Fruit fly (Drosophila melanogaster): Measurements from ENCODE around the gene CG9672.

Gene CG9672

dm6 chrX:16700070-16700469 is 6.6 kb downstream of the CG9672 start, which contains the start of gene CG9676:
Gene CG9676, minus strand, starts transcription at chrX:16700170.
- TF ChIP-seq EcR (GFP tag; optimal IDR thresholded peaks at IDR 0.05) (no peak), CG8478 (optimal IDR thresholded peaks at IDR 0.05) (no peak)

dm6 chrX:16697882-16698571 is 8.6 kb downstream of the CG9672 start:
- no peak for TF ChIP-seq psq (optimal IDR thresholded peaks at IDR 0.05)

dm6 chrX:16696614-16697519 is 9.8 kb downstream of the CG9672 start:
- TF ChIP-seq psq (optimal IDR thresholded peaks at IDR 0.05) (no peak), EcR (GFP tag; optimal IDR thresholded peaks at IDR 0.05) (no peak), Dll (optimal IDR thresholded peaks at IDR 0.05) (no peak), usp (GFP tag; optimal IDR thresholded peaks at IDR 0.05) (no peak), pan (optimal IDR thresholded peaks at IDR 0.05) (no peak), CG8478 (optimal IDR thresholded peaks at IDR 0.05) (no peak)

dm6 chrX:16695658-16696181 is 11.0 kb downstream of the CG9672 start, which contains the start of gene CG4678:
Gene CG4678, plus strand, starts transcription at chrX:16696131.
- TF ChIP-seq psq (optimal IDR thresholded peaks at IDR 0.05) = no peak
- no peak for TF ChIP-seq EcR (GFP tag; optimal IDR thresholded peaks at IDR 0.05)
- TF ChIP-seq CG8478 (optimal IDR thresholded peaks at IDR 0.05) = no peak
- TF ChIP-seq pan (optimal IDR thresholded peaks at IDR 0.05) = no peak
- TF ChIP-seq usp (GFP tag; optimal IDR thresholded peaks at IDR 0.05) = no peak
- no peak for TF ChIP-seq Dll (optimal IDR thresholded peaks at IDR 0.05)

DNA sequence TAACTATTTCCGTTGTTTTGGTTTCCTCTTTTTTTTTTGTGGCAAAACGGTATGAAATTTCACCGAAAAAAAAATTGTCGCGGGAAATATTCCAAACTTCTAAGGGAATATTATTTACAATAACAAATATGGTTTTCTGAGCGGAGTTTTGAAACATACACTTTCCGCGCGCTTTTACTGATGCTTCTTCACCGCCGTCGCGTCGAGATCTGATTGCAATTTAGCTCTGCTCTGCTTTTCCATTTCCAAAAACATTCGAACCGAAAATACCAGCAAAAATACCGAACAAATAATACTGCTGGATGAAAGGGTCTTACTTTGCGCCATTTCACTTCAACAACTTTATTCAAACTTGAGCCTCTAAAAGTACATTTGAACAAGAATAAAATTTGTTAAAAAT is 11.7 kb downstream of the CG9672 start, which contains the start of gene Septin4:
Gene Septin4 (minus strand): TSS at position 215 of the 400 bp plus-strand sequence.
- TF ChIP-seq usp (GFP tag; optimal IDR thresholded peaks at IDR 0.05) (no peak), Dll (optimal IDR thresholded peaks at IDR 0.05) (no peak), CG8478 (optimal IDR thresholded peaks at IDR 0.05) (no peak), pan (optimal IDR thresholded peaks at IDR 0.05) (no peak), EcR (GFP tag; optimal IDR thresholded peaks at IDR 0.05) (no peak), psq (optimal IDR thresholded peaks at IDR 0.05) (no peak)

DNA sequence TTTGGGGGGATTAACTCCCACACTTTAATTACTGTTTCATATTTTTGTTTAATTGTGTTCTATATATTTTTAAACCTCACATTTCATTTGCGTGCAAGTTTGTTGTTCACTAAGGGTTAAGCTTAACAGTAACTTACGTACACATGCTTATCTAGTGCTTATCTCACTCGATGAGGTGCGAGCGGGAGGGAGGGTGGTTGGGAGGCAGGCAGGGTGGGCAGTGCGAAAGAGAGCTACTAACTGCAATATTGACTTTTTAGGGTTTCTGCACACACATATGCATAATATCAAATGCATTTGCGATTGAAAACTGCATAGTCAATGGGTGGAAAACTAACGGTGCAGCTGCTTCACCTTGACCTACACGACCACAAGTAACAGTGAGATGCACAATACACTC is 12.2 kb downstream of the CG9672 start:
- TF ChIP-seq Dll (optimal IDR thresholded peaks at IDR 0.05) (no peak), CG8478 (optimal IDR thresholded peaks at IDR 0.05) (no peak), psq (optimal IDR thresholded peaks at IDR 0.05) (no peak), EcR (GFP tag; optimal IDR thresholded peaks at IDR 0.05) (no peak), pan (optimal IDR thresholded peaks at IDR 0.05) (no peak), usp (GFP tag; optimal IDR thresholded peaks at IDR 0.05) (no peak)

dm6 chrX:16693805-16694387 is 12.8 kb downstream of the CG9672 start:
- no peak for TF ChIP-seq pan (optimal IDR thresholded peaks at IDR 0.05)
- no peak for TF ChIP-seq usp (GFP tag; optimal IDR thresholded peaks at IDR 0.05)
- no peak for TF ChIP-seq CG8478 (optimal IDR thresholded peaks at IDR 0.05)
- no peak for TF ChIP-seq Dll (optimal IDR thresholded peaks at IDR 0.05)
- no peak for TF ChIP-seq psq (optimal IDR thresholded peaks at IDR 0.05)
- TF ChIP-seq EcR (GFP tag; optimal IDR thresholded peaks at IDR 0.05) = no peak

DNA sequence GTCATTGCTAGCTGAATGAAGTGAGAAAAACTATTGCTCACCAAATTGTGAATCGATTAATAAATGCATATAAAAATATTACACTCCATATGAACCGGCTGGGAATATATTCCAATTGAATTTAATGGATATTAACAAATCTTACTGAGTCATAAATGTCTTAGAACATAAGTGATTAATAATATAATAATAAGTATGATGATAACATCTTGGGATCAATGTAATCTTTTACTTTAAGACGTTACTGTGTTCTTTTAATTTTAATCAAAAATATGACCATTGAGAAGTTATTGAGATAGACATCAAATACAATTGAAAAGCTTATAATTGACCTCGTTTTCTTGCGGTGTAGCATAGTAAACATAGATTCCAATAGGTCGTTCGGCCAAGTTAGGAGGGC is 14.3 kb downstream of the CG9672 start:
- no peak for TF ChIP-seq pan (optimal IDR thresholded peaks at IDR 0.05)
- no peak for TF ChIP-seq CG8478 (optimal IDR thresholded peaks at IDR 0.05)
- no peak for TF ChIP-seq EcR (GFP tag; optimal IDR thresholded peaks at IDR 0.05)
- TF ChIP-seq usp (GFP tag; optimal IDR thresholded peaks at IDR 0.05) = no peak
- no peak for TF ChIP-seq Dll (optimal IDR thresholded peaks at IDR 0.05)
- TF ChIP-seq psq (optimal IDR thresholded peaks at IDR 0.05) = no peak

DNA sequence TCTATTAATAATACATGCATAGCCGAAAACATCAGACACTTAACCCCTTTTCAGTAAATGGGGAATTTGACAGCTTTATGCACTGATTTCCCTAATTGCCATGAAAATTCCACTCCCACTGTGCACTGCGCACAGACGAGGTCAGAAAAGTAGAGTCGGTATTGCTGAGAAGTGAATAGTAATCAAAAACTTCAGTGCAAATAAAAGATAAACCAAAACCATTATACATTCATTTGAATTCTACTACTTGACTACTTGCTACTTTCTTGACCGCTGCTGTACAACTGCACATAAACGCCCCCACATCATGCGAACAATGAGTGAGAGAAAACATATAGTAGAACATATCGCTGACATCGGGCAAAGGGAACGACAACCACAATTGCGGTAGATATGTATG is 15.2 kb downstream of the CG9672 start:
- TF ChIP-seq Dll (optimal IDR thresholded peaks at IDR 0.05) (no peak), CG8478 (optimal IDR thresholded peaks at IDR 0.05) (no peak), pan (optimal IDR thresholded peaks at IDR 0.05) (no peak), EcR (GFP tag; optimal IDR thresholded peaks at IDR 0.05) (no peak), psq (optimal IDR thresholded peaks at IDR 0.05) (no peak), usp (GFP tag; optimal IDR thresholded peaks at IDR 0.05) (no peak)

DNA sequence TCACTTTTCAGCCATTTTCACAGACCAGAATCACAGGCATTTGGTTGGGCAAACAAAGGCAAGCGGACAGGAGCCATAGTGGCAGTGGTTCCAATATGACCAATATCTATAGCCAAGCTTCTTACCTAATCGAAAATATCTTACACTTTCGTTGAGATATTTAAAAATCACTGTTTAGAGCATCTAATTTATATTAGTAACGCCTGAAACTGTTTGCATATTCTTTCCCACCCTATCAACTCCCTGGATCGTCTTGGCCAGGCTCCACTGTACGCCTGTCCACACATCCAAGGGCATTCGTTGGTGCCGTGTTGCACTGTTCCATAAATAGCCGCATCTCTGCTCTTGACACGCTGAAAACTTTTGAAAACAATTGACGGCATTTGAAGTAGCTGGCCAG is 16.2 kb downstream of the CG9672 start:
- TF ChIP-seq EcR (GFP tag; optimal IDR thresholded peaks at IDR 0.05) (no peak), psq (optimal IDR thresholded peaks at IDR 0.05) (no peak), CG8478 (optimal IDR thresholded peaks at IDR 0.05) (no peak), Dll (optimal IDR thresholded peaks at IDR 0.05) (no peak), pan (optimal IDR thresholded peaks at IDR 0.05) (no peak), usp (GFP tag; optimal IDR thresholded peaks at IDR 0.05) (no peak)

- no peak for TF ChIP-seq usp (GFP tag; optimal IDR thresholded peaks at IDR 0.05)
- TF ChIP-seq EcR (GFP tag; optimal IDR thresholded peaks at IDR 0.05) = no peak
These were observed 16.7 kb downstream of the CG9672 start for dm6 chrX:16689966-16690365.

dm6 chrX:16689339-16689738 is 17.3 kb downstream of the CG9672 start:
- TF ChIP-seq pan (optimal IDR thresholded peaks at IDR 0.05) = no peak
- TF ChIP-seq Dll (optimal IDR thresholded peaks at IDR 0.05) = no peak
- TF ChIP-seq usp (GFP tag; optimal IDR thresholded peaks at IDR 0.05) = no peak
- no peak for TF ChIP-seq psq (optimal IDR thresholded peaks at IDR 0.05)
- TF ChIP-seq CG8478 (optimal IDR thresholded peaks at IDR 0.05) = no peak
- TF ChIP-seq EcR (GFP tag; optimal IDR thresholded peaks at IDR 0.05) = no peak
